Fruit fly (Drosophila melanogaster): ENCODE measurements around the gene CG46303.

Gene CG46303

dm6 chr3R:5846570-5847270 is 24.9 kb downstream of the CG46303 start, which contains the start of gene CG14676:
Gene CG14676, plus strand, starts transcription at chr3R:5847220.
- TF ChIP-seq psq (optimal IDR thresholded peaks at IDR 0.05) = no peak
- no peak for TF ChIP-seq h (optimal IDR thresholded peaks at IDR 0.05)
- no peak for TF ChIP-seq insv (optimal IDR thresholded peaks at IDR 0.05)
- no peak for TF ChIP-seq Sin3A (optimal IDR thresholded peaks at IDR 0.05)
- TF ChIP-seq Myc (optimal IDR thresholded peaks at IDR 0.05) = no peak
- TF ChIP-seq ttk (optimal IDR thresholded peaks at IDR 0.05) = no peak

- TF ChIP-seq ttk (optimal IDR thresholded peaks at IDR 0.05) = no peak
- TF ChIP-seq h (optimal IDR thresholded peaks at IDR 0.05) = no peak
- no peak for TF ChIP-seq insv (optimal IDR thresholded peaks at IDR 0.05)
- TF ChIP-seq psq (optimal IDR thresholded peaks at IDR 0.05) = no peak
- no peak for TF ChIP-seq Sin3A (optimal IDR thresholded peaks at IDR 0.05)
- no peak for TF ChIP-seq Myc (optimal IDR thresholded peaks at IDR 0.05)
Measured at dm6 chr3R:5853032-5853431, 31.3 kb downstream of the CG46303 start, which contains the start of gene CG34287. Gene CG34287, plus strand, starts transcription at chr3R:5853332.

- TF ChIP-seq insv (optimal IDR thresholded peaks at IDR 0.05) (no peak), h (optimal IDR thresholded peaks at IDR 0.05) (no peak), Myc (optimal IDR thresholded peaks at IDR 0.05) (no peak), Sin3A (optimal IDR thresholded peaks at IDR 0.05) (no peak), ttk (optimal IDR thresholded peaks at IDR 0.05) (no peak), psq (optimal IDR thresholded peaks at IDR 0.05) (no peak)
Measured at dm6 chr3R:5856215-5856614, 34.4 kb downstream of the CG46303 start, which contains the start of the genes disp and ECSIT. Gene disp, minus strand, starts transcription at chr3R:5856311. Gene ECSIT, plus strand, starts transcription at chr3R:5856585.

DNA sequence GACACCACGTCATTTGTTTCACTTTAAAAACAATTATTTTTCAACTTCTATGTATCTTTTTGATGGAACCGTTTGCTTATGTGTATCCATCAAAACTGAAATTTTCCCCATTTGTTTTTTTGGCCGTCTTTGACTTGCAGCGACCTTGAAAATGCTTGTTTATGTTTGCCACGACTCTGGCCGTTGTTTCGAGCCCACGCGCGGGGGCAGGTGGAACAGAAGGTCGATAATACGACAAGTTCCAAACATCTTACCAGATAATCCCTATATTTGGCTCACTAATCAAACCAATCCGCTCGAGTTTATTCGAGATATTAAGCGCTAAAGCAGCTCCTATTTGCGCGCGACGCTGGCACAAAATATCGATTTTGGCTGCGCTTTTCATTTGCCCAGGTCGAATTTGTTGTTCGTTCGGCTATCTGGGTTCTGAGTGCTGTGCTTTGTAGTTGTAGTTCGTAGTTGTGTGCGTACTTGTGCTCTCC is 39.0 kb downstream of the CG46303 start:
- TF ChIP-seq ttk (optimal IDR thresholded peaks at IDR 0.05) (no peak), psq (optimal IDR thresholded peaks at IDR 0.05) (no peak)

DNA sequence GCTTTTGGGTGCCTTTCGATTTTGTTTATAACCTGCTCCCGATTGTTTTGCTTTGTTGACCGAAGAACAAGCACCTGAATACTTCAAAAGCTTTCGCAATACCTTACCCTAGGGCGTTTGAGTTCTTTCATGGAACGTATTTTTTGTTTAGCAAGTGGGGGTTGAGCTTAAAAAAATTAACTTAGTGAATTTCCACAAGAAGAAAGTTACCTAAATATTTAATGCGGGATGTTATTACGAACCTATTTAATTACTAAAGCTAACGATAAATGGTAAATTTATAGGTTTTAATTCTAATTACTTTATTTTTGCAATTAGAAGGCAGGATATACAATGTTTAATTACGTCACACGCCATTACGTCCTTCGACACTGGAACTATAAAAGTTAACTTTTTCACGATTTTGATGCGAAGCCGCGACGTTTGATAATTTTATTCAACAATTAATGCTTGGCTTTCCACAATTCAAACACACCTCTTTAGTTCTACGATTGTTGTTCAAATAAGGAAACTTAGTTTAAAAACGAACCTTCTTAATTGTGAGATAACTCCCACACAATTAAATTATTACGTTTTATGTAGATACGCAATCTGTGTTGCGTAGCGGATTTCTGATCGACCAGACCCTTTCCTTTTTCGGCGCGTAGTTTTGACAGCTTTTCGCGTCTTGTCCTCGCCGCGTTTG is 39.6 kb downstream of the CG46303 start:
- TF ChIP-seq psq (optimal IDR thresholded peaks at IDR 0.05) (no peak), Sin3A (optimal IDR thresholded peaks at IDR 0.05) (no peak), ttk (optimal IDR thresholded peaks at IDR 0.05) (no peak), Myc (optimal IDR thresholded peaks at IDR 0.05) (no peak), h (optimal IDR thresholded peaks at IDR 0.05) (no peak), insv (optimal IDR thresholded peaks at IDR 0.05) (no peak)

DNA sequence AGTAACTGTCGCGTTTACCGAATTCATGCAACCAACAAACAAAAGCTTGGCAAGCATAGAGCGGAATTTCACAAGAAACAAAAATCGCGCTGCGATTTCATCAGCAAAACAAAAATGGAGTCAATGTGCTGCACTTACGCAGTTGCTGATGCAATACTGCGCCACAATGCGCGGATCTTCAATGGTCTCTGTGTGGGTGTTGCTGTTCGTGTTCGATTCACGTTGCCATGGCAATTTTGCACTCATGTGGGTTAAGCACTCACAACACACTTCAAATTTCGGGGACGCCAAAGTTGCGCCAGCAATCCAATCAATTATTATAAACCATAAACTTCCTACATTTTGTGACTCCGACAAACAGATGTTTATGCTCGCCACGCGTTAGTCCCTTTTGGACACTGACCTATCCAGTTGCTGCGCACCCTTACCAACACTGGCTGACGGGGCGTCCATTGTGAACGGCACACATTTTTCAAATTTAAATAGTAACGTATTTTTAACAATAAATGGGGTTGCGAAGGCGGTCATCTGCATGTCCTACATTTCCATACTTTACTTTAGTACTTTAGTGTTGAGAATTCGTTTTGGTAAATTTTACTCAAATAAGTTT is 40.4 kb downstream of the CG46303 start, which contains the start of gene CG2017:
Gene CG2017, minus strand, starts transcription at position 374 of the 610 bp plus-strand sequence.
- no peak for TF ChIP-seq h (optimal IDR thresholded peaks at IDR 0.05)
- no peak for TF ChIP-seq psq (optimal IDR thresholded peaks at IDR 0.05)
- TF ChIP-seq Myc (optimal IDR thresholded peaks at IDR 0.05) = no peak
- no peak for TF ChIP-seq insv (optimal IDR thresholded peaks at IDR 0.05)
- TF ChIP-seq Sin3A (optimal IDR thresholded peaks at IDR 0.05) = no peak
- no peak for TF ChIP-seq ttk (optimal IDR thresholded peaks at IDR 0.05)

dm6 chr3R:5871393-5871792 is 49.6 kb downstream of the CG46303 start:
- TF ChIP-seq Myc (optimal IDR thresholded peaks at IDR 0.05) (no peak), insv (optimal IDR thresholded peaks at IDR 0.05) (no peak), psq (optimal IDR thresholded peaks at IDR 0.05) (no peak), ttk (optimal IDR thresholded peaks at IDR 0.05) (no peak), h (optimal IDR thresholded peaks at IDR 0.05) (no peak), Sin3A (optimal IDR thresholded peaks at IDR 0.05) (no peak)

Measured in Kc167 (cell line).